Worm (Caenorhabditis elegans) whole organism, early embryonic: Measurements from ENCODE around the gene epic-2.

Experiments
- B0310.2 ChIP-seq: sonication (generic microtip); optimal IDR thresholded peaks from 2 replicates; lab custom pipeline; 2016; ENCODE audit warnings: mild to moderate bottlenecking, missing genetic modification characterization, missing compliant biosample characterization
- F13C5.2 ChIP-seq: sonication (generic microtip); optimal IDR thresholded peaks from 2 replicates; lab custom pipeline; 2017; ENCODE audit warnings: mild to moderate bottlenecking, missing genetic modification characterization, inconsistent platforms, missing compliant biosample characterization
- ama-1 ChIP-seq: fragments of 150-350 bp; optimal IDR thresholded peaks from 2 replicates; lab custom pipeline; 2014
- ceh-13 ChIP-seq: fragments of 200-800 bp; sonication (Bioruptor generic); optimal IDR thresholded peaks from 2 replicates; lab custom pipeline; 2018; ENCODE audit warnings: mild to moderate bottlenecking, missing genetic modification characterization, missing compliant biosample characterization
- ceh-36 ChIP-seq: sonication (generic microtip); optimal IDR thresholded peaks from 2 replicates; lab custom pipeline; 2016; ENCODE audit warnings: missing genetic modification characterization, inconsistent platforms, missing compliant biosample characterization
- ets-7 ChIP-seq: sonication (generic microtip); optimal IDR thresholded peaks from 2 replicates; lab custom pipeline; 2016; ENCODE audit warnings: missing genotype, missing genetic modification characterization, missing compliant biosample characterization
- hmbx-1 ChIP-seq: sonication (generic microtip); optimal IDR thresholded peaks from 2 replicates; lab custom pipeline; 2016; ENCODE audit warnings: mild to moderate bottlenecking, missing genetic modification characterization, missing compliant biosample characterization
- hmg-4 ChIP-seq: fragments of 200-800 bp; sonication (Bioruptor generic); optimal IDR thresholded peaks from 2 replicates; lab custom pipeline; 2018; ENCODE audit warnings: mild to moderate bottlenecking, missing genetic modification characterization, missing compliant biosample characterization
- sea-1 ChIP-seq: fragments of 200-800 bp; sonication (Bioruptor generic); conservative IDR thresholded peaks from 2 replicates; pipeline ENCODE4 v1.3.6; 2022; ENCODE audit warnings: missing genetic modification characterization, missing compliant biosample characterization
- tbx-11 ChIP-seq: fragments of 200-800 bp; sonication (Bioruptor generic); IDR thresholded peaks from 2 replicates; pipeline ENCODE4 v1.3.6; 2022; ENCODE audit warnings: missing genetic modification characterization, missing compliant biosample characterization
- tbx-37 ChIP-seq: fragments of 200-800 bp; sonication (Bioruptor generic); conservative IDR thresholded peaks from 2 replicates; pipeline ENCODE4 v1.3.6; 2022; ENCODE audit warnings: missing genetic modification reagents, missing genetic modification characterization, missing compliant biosample characterization

DNA sequence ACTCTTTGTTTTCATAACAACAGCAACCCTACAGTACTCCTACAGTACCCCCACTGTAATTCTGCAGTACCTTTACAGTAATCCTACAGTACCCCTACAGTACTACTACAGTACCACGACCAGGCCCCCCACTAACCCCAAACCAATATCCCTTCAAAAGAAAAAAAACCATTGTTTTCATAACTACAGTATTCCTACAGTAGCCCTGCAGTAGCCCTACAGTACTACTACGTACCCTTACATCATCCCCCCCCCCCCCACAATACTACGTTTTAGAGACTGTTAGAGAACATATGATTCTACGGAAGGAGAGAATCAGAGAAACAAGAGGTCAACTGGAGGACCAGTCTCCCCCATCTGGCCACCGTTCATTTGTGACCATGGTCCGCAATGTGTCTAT is 32.9 kb downstream of the epic-2 start, which contains the start of gene Y41D4A.3:
- TF ChIP-seq ceh-36 (tag; lab: Kevin White, UChicago): no peak
- no peak for TF ChIP-seq F13C5.2 (tag; lab: Kevin White, UChicago)
- no peak for TF ChIP-seq sea-1 (GFP tag; lab: Robert Waterston, UW)
- TF ChIP-seq ama-1: no peak
- TF ChIP-seq ets-7 (tag; lab: Kevin White, UChicago): no peak
- TF ChIP-seq tbx-11 (GFP tag; lab: Robert Waterston, UW): no peak
- TF ChIP-seq ceh-13: no peak
- no peak for TF ChIP-seq B0310.2 (tag; lab: Kevin White, UChicago)
- no peak for TF ChIP-seq tbx-37 (GFP tag; lab: Robert Waterston, UW)
- TF ChIP-seq hmbx-1: no peak
- no peak for TF ChIP-seq hmg-4 (GFP tag; lab: Kevin White, UChicago)
